Worm (Caenorhabditis elegans): ENCODE data around the gene B0198.3.

Gene B0198.3

DNA sequence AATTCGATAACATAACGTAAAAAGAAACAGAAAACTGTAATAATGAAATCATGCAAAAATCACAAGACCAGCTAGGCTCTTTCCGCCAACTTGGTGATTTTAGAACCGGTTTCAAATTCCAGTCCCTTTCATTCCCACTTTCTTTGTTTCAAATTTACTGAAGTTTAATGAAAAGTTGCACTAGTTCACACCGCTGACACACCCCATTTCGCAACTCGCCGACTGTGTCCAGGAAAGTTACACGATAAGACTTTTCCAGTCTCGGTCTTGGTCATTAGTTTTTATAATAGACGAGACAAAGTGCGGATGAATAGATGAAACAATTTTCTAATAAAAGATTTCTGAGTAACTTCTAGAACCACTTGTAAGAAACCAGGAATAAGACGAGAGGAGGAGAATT lies 52.9 kb downstream of the B0198.3 start:
- TF ChIP-seq cog-1 (tag; optimal IDR thresholded peaks at IDR 0.05) (no peak), ztf-23 (GFP tag; IDR thresholded peaks at IDR 0.05) (no peak), med-1 (GFP tag; optimal IDR thresholded peaks at IDR 0.05; ENCODE audit: insufficient read depth) (no peak), klf-2 (GFP tag; conservative IDR thresholded peaks at IDR 0.05) (no peak), T22C8.4 (GFP tag; IDR thresholded peaks at IDR 0.05) (no peak), flt-1 (GFP tag; IDR thresholded peaks at IDR 0.05) (no peak), tab-1 (GFP tag; IDR thresholded peaks at IDR 0.05) (no peak), ref-1 (GFP tag; conservative IDR thresholded peaks at IDR 0.05) (no peak), ztf-29 (GFP tag; IDR thresholded peaks at IDR 0.05) (no peak)

DNA sequence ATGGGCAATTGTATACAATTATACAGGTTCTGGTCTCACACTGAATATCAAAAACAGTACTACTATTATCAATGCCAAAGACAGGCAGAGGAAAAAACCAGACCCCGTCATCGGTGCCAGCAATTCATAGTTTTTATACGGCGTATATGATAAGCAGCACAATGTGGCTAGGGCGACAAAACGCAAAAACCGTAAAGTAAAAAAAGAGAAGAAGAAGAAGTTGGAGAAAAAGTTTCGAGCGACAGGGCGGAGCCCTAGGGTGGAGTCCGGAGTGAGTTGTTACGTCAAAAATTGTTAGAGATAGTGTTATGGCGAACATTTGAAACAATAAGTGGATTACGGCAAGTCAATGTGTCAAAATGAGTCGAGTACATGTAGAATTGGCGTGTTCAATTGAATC lies 55.3 kb downstream of the B0198.3 start:
- no peak for TF ChIP-seq ztf-29 (GFP tag; IDR thresholded peaks at IDR 0.05)
- TF ChIP-seq tab-1 (GFP tag; IDR thresholded peaks at IDR 0.05): no peak
- TF ChIP-seq cog-1 (tag; optimal IDR thresholded peaks at IDR 0.05): no peak
- no peak for TF ChIP-seq klf-2 (GFP tag; conservative IDR thresholded peaks at IDR 0.05)
- no peak for TF ChIP-seq med-1 (GFP tag; optimal IDR thresholded peaks at IDR 0.05; ENCODE audit: insufficient read depth)
- TF ChIP-seq flt-1 (GFP tag; IDR thresholded peaks at IDR 0.05): no peak
- TF ChIP-seq ztf-23 (GFP tag; IDR thresholded peaks at IDR 0.05): no peak
- TF ChIP-seq T22C8.4 (GFP tag; IDR thresholded peaks at IDR 0.05): no peak
- no peak for TF ChIP-seq ref-1 (GFP tag; conservative IDR thresholded peaks at IDR 0.05)

DNA sequence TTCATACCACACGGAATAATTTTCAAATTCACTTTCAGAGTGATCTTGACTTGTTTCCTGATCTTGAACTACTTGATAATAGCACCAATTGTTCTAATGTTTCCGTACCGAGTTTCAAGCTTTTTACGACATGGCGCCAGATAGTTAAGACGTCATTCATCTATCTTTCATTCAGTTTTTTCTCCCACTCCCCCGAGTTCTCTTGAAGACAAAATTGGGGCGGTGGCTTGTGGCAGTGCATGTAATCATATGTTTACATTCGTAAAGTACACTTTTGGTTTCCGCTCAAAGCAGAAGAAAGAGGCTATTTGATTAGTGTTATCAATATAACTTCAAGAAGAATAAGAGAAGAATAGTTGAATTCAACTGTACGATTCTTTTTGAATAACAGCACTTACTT lies 57.3 kb downstream of the B0198.3 start:
- TF ChIP-seq cog-1 (tag; optimal IDR thresholded peaks at IDR 0.05) (no peak), flt-1 (GFP tag; IDR thresholded peaks at IDR 0.05) (no peak), ztf-29 (GFP tag; IDR thresholded peaks at IDR 0.05) (no peak), T22C8.4 (GFP tag; IDR thresholded peaks at IDR 0.05) (no peak), ref-1 (GFP tag; conservative IDR thresholded peaks at IDR 0.05) (no peak), med-1 (GFP tag; optimal IDR thresholded peaks at IDR 0.05; ENCODE audit: insufficient read depth) (no peak), ztf-23 (GFP tag; IDR thresholded peaks at IDR 0.05) (no peak), klf-2 (GFP tag; conservative IDR thresholded peaks at IDR 0.05) (no peak), tab-1 (GFP tag; IDR thresholded peaks at IDR 0.05) (no peak)

DNA sequence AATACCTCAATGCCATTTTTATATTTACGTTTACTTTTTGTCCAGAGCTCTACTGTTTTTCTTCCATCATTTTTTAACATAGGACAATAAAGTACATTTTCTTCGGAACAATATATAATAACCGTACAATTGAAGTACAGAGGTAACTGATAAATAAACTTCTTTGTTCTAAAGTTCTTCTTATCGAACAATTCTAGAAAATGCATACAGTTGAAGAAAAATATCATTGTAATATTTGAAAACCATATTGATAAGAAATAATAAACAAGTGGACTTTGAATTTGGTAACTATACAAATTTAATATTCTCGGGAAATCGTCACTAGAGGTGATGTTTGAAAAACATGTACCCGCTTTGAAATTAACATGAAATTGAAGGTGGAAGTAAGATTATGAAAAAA lies 60.3 kb downstream of the B0198.3 start:
- TF ChIP-seq flt-1 (GFP tag; IDR thresholded peaks at IDR 0.05) (no peak), med-1 (GFP tag; optimal IDR thresholded peaks at IDR 0.05; ENCODE audit: insufficient read depth) (no peak), tab-1 (GFP tag; IDR thresholded peaks at IDR 0.05) (no peak), ztf-29 (GFP tag; IDR thresholded peaks at IDR 0.05) (no peak), T22C8.4 (GFP tag; IDR thresholded peaks at IDR 0.05) (no peak), cog-1 (tag; optimal IDR thresholded peaks at IDR 0.05) (no peak), ref-1 (GFP tag; conservative IDR thresholded peaks at IDR 0.05) (no peak), klf-2 (GFP tag; conservative IDR thresholded peaks at IDR 0.05) (no peak), ztf-23 (GFP tag; IDR thresholded peaks at IDR 0.05) (no peak)

DNA sequence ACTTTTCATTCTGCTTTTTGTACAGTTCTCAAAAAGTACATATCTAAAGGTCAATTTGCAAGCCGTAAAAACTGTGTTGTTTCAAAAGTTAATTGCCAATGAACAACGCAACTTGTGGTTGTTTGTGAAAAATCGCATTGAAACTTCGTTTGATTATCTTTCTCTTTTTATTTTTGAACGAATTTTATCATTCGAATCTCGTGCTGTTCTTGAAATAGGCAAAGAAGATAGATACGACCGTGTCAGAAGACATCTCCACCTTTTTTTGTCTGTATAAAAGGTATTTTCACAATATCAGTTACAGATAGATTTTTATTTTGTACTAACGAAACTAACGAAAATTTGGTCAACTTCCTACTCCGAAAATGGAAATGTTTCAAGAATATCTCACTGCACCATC lies 62.4 kb downstream of the B0198.3 start, which contains the start of gene C49F5.7:
Gene C49F5.7 (plus strand): TSS at position 301 of the 400 bp plus-strand sequence.
- TF ChIP-seq ztf-29 (GFP tag; IDR thresholded peaks at IDR 0.05) (no peak), klf-2 (GFP tag; conservative IDR thresholded peaks at IDR 0.05) (no peak)

DNA sequence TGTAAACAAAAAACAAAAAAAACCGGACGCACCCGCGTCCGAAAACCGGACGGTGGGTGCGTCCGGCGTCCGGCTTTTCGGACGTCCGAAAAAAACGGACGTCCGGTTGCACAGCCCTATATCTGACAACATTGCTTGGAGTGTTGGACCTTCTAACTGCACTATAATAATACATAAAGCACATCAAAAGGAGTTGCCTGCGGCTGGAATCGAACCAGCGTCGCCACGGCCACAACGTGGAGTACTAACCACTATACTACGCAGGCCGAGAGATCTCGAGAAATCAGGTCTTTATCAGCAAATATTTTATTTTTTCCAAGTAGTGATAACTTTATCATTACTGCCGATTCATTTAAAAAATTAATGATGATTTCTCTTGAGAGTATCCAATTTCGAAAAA lies 63.5 kb downstream of the B0198.3 start:
- TF ChIP-seq med-1 (GFP tag; optimal IDR thresholded peaks at IDR 0.05; ENCODE audit: insufficient read depth): no peak
- no peak for TF ChIP-seq tab-1 (GFP tag; IDR thresholded peaks at IDR 0.05)
- no peak for TF ChIP-seq klf-2 (GFP tag; conservative IDR thresholded peaks at IDR 0.05)
- no peak for TF ChIP-seq flt-1 (GFP tag; IDR thresholded peaks at IDR 0.05)
- TF ChIP-seq ztf-23 (GFP tag; IDR thresholded peaks at IDR 0.05): no peak
- TF ChIP-seq T22C8.4 (GFP tag; IDR thresholded peaks at IDR 0.05): no peak
- no peak for TF ChIP-seq ztf-29 (GFP tag; IDR thresholded peaks at IDR 0.05)
- no peak for TF ChIP-seq cog-1 (tag; optimal IDR thresholded peaks at IDR 0.05)

DNA sequence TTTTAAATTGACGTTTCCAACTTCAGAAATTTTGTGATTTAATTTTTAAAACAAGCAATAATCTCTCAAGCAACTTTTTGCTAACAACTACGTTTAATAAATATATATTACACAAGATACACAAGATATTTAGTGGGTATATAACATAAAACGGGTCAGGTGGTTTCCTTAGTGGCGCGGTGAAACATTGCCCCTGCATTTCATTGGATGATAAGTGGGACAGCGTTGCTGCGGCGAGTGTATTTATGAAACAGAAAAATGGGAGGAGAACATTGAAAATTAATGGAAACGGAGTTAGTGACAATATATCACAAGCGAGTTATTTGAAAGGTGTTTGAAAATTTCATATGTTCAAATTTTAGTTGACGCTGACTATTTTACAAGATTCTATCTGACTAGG lies 64.1 kb downstream of the B0198.3 start:
- TF ChIP-seq med-1 (GFP tag; optimal IDR thresholded peaks at IDR 0.05; ENCODE audit: insufficient read depth): no peak
- no peak for TF ChIP-seq ztf-23 (GFP tag; IDR thresholded peaks at IDR 0.05)
- no peak for TF ChIP-seq flt-1 (GFP tag; IDR thresholded peaks at IDR 0.05)
- no peak for TF ChIP-seq klf-2 (GFP tag; conservative IDR thresholded peaks at IDR 0.05)
- no peak for TF ChIP-seq tab-1 (GFP tag; IDR thresholded peaks at IDR 0.05)
- no peak for TF ChIP-seq ztf-29 (GFP tag; IDR thresholded peaks at IDR 0.05)
- TF ChIP-seq ref-1 (GFP tag; conservative IDR thresholded peaks at IDR 0.05): no peak
- no peak for TF ChIP-seq cog-1 (tag; optimal IDR thresholded peaks at IDR 0.05)
- TF ChIP-seq T22C8.4 (GFP tag; IDR thresholded peaks at IDR 0.05): no peak
